Fruit fly (Drosophila melanogaster) whole organism, embryonic: ENCODE results near the gene upSET.

ENCODE experiments used
- Aef1 ChIP-seq: fragments of 200-800 bp; sonication (Bioruptor generic); IDR thresholded peaks from 3 replicates; pipeline ENCODE4 v1.3.6; 2022; ENCODE audit warnings: missing biosample characterization, missing genetic modification characterization
- Asciz ChIP-seq: fragments of 200-800 bp; sonication (Bioruptor generic); optimal IDR thresholded peaks from 2 replicates; lab custom pipeline; 2017; ENCODE audit warnings: missing biosample characterization, mild to moderate bottlenecking, missing genetic modification characterization, missing genetic modification reagents
- CG10321 ChIP-seq: fragments of 200-800 bp; sonication (Bioruptor generic); IDR thresholded peaks from 2 replicates; pipeline ENCODE4 v1.3.6; 2022; ENCODE audit warnings: missing biosample characterization, missing genetic modification characterization
- CG12236 ChIP-seq: fragments of 200-800 bp; sonication (Bioruptor generic); optimal IDR thresholded peaks from 2 replicates; lab custom pipeline; 2016; ENCODE audit warnings: missing biosample characterization, missing genetic modification characterization
- CG14965 ChIP-seq: fragments of 200-800 bp; sonication (Bioruptor generic); optimal IDR thresholded peaks from 2 replicates; lab custom pipeline; 2016; ENCODE audit warnings: missing biosample characterization, missing genetic modification characterization, borderline replicate concordance
- CG1602 ChIP-seq: fragments of 200-800 bp; sonication (Bioruptor generic); optimal IDR thresholded peaks from 3 replicates; lab custom pipeline; 2016; ENCODE audit warnings: missing biosample characterization, missing genetic modification characterization
- CG17328 ChIP-seq: fragments of 200-800 bp; sonication (Bioruptor generic); IDR thresholded peaks from 2 replicates; pipeline ENCODE4 v1.3.6; 2022; ENCODE audit warnings: missing biosample characterization, missing genetic modification characterization
- CG17385 ChIP-seq: fragments of 200-800 bp; sonication (Bioruptor generic); optimal IDR thresholded peaks from 3 replicates; lab custom pipeline; 2018; ENCODE audit warnings: missing biosample characterization, mild to moderate bottlenecking, missing genetic modification characterization
- CG3726 ChIP-seq: fragments of 200-800 bp; sonication (Bioruptor generic); IDR thresholded peaks from 3 replicates; pipeline ENCODE4, ENCODE4 v1.3.6; 2022; ENCODE audit warnings: missing biosample characterization, missing genetic modification characterization
- CG7357 ChIP-seq: fragments of 200-800 bp; sonication (Bioruptor generic); IDR thresholded peaks from 3 replicates; pipeline ENCODE4 v1.3.6; 2022; ENCODE audit warnings: missing biosample characterization, missing genetic modification characterization
- CG7839 ChIP-seq: fragments of 200-800 bp; sonication (Bioruptor generic); optimal IDR thresholded peaks from 3 replicates; lab custom pipeline; 2018; ENCODE audit warnings: missing biosample characterization, mild to moderate bottlenecking, missing genetic modification characterization, moderate library complexity
- CG7963 ChIP-seq: fragments of 200-800 bp; sonication (Bioruptor generic); IDR thresholded peaks from 3 replicates; pipeline ENCODE4 v1.3.6; 2022; ENCODE audit warnings: missing biosample characterization, missing genetic modification characterization; ENCODE audit not compliant: partially characterized antibody
- CG8281 ChIP-seq: fragments of 200-800 bp; sonication (Bioruptor generic); optimal IDR thresholded peaks from 2 replicates; lab custom pipeline; 2018; ENCODE audit warnings: missing biosample characterization, mild to moderate bottlenecking, missing genetic modification characterization, moderate library complexity
- CG8359 ChIP-seq: fragments of 200-800 bp; sonication (Bioruptor generic); optimal IDR thresholded peaks from 2 replicates; lab custom pipeline; 2017; ENCODE audit warnings: missing biosample characterization, mild to moderate bottlenecking, missing genetic modification characterization, borderline replicate concordance
- CG8944 ChIP-seq: fragments of 200-800 bp; sonication (Bioruptor generic); optimal IDR thresholded peaks from 3 replicates; lab custom pipeline; 2016; ENCODE audit warnings: missing biosample characterization, missing genetic modification characterization
- CG9215 ChIP-seq: fragments of 200-800 bp; sonication (Bioruptor generic); IDR thresholded peaks from 2 replicates; pipeline ENCODE4 v1.3.6; 2022; ENCODE audit warnings: missing biosample characterization, missing genetic modification characterization
- CG9817 ChIP-seq: fragments of 200-800 bp; sonication (Bioruptor generic); optimal IDR thresholded peaks from 2 replicates; lab custom pipeline; 2018; ENCODE audit warnings: missing biosample characterization, mild to moderate bottlenecking, missing genetic modification characterization, moderate library complexity
- Hmr ChIP-seq: fragments of 200-800 bp; sonication (Bioruptor generic); optimal IDR thresholded peaks from 3 replicates; lab custom pipeline; 2017; ENCODE audit warnings: mild to moderate bottlenecking, missing biosample characterization, missing genetic modification reagents, missing genetic modification characterization
- Hr51 ChIP-seq, 2 experiments: fragments of 200-800 bp; sonication (Bioruptor generic); optimal IDR thresholded peaks; 2 replicates in 1 of 2; 3 replicates in 1 of 2; lab custom pipeline; 2016 to 2018; ENCODE audit warnings: missing biosample characterization in 2 of 2, missing genetic modification characterization in 2 of 2, mild to moderate bottlenecking in 1 of 2, moderate library complexity in 1 of 2
- Scr ChIP-seq: fragments of 200-800 bp; sonication (Bioruptor generic); IDR thresholded peaks from 2 replicates; pipeline ENCODE4 v1.3.6; 2022; ENCODE audit warnings: missing biosample characterization, missing genetic modification characterization; ENCODE audit not compliant: partially characterized antibody
- Sox102F ChIP-seq: fragments of 200-800 bp; sonication (Bioruptor generic); optimal IDR thresholded peaks from 2 replicates; lab custom pipeline; 2018; ENCODE audit warnings: missing biosample characterization, mild to moderate bottlenecking, missing genetic modification characterization, moderate library complexity
- Sry-β ChIP-seq: fragments of 200-800 bp; sonication (Bioruptor generic); optimal IDR thresholded peaks from 2 replicates; lab custom pipeline; 2018; ENCODE audit warnings: missing biosample characterization, mild to moderate bottlenecking, missing genetic modification characterization, moderate library complexity
- Sry-δ ChIP-seq: fragments of 200-800 bp; sonication (Bioruptor generic); optimal IDR thresholded peaks from 2 replicates; lab custom pipeline; 2016; ENCODE audit warnings: missing biosample characterization, missing genetic modification characterization
- Stat92E ChIP-seq, 3 experiments: fragments of >200 bp in 2 of 3; fragments of 200-800 bp in 1 of 3; sonication (Bioruptor generic) in 1 of 3; optimal IDR thresholded peaks; 2 replicates each; lab custom pipeline; 2017 to 2019; ENCODE audit warnings: missing biosample characterization in 3 of 3, missing genetic modification characterization in 3 of 3, mild to moderate bottlenecking in 1 of 3, moderate library complexity in 1 of 3
- Xbp1 ChIP-seq: fragments of 200-800 bp; sonication (Bioruptor generic); optimal IDR thresholded peaks from 3 replicates; lab custom pipeline; 2016; ENCODE audit warnings: missing biosample characterization, mild to moderate bottlenecking, missing genetic modification characterization
- ab ChIP-seq: fragments of 200-800 bp; sonication (Bioruptor generic); optimal IDR thresholded peaks from 2 replicates; lab custom pipeline; 2016; ENCODE audit warnings: missing biosample characterization, missing genetic modification characterization
- bowl ChIP-seq: fragments of 200-800 bp; sonication (Bioruptor generic); IDR thresholded peaks from 2 replicates; pipeline ENCODE4 v1.3.6; 2022; ENCODE audit warnings: missing biosample characterization, missing genetic modification characterization
- crc ChIP-seq: fragments of 200-800 bp; sonication (Bioruptor generic); optimal IDR thresholded peaks from 2 replicates; lab custom pipeline; 2016; ENCODE audit warnings: missing biosample characterization, missing genetic modification characterization
- dan ChIP-seq: fragments of 200-800 bp; sonication (Bioruptor generic); IDR thresholded peaks from 2 replicates; pipeline ENCODE4 v1.3.6; 2022; ENCODE audit warnings: missing biosample characterization, missing genetic modification characterization
- en ChIP-seq: fragments of 200-800 bp; sonication (Bioruptor generic); optimal IDR thresholded peaks from 2 replicates; lab custom pipeline; 2016; ENCODE audit warnings: missing biosample characterization, missing genetic modification characterization
- fd64A ChIP-seq: fragments of 200-800 bp; sonication (Bioruptor generic); optimal IDR thresholded peaks from 3 replicates; lab custom pipeline; 2018; ENCODE audit warnings: missing biosample characterization, mild to moderate bottlenecking, missing genetic modification characterization
- fd96Cb ChIP-seq: fragments of 200-800 bp; sonication (Bioruptor generic); optimal IDR thresholded peaks from 2 replicates; lab custom pipeline; 2018; ENCODE audit warnings: missing biosample characterization, mild to moderate bottlenecking, missing genetic modification characterization, moderate library complexity
- fu2 ChIP-seq: fragments of 200-800 bp; sonication (Bioruptor generic); optimal IDR thresholded peaks from 2 replicates; lab custom pipeline; 2016; ENCODE audit warnings: missing biosample characterization, missing genetic modification characterization
- gce ChIP-seq: fragments of 200-800 bp; sonication (Bioruptor generic); IDR thresholded peaks from 3 replicates; pipeline ENCODE4 v1.3.6; 2022; ENCODE audit warnings: missing biosample characterization, missing genetic modification characterization
- mirr ChIP-seq: fragments of 200-800 bp; sonication (Bioruptor generic); optimal IDR thresholded peaks from 3 replicates; lab custom pipeline; 2018; ENCODE audit warnings: missing biosample characterization, mild to moderate bottlenecking, missing genetic modification characterization
- peb ChIP-seq: fragments of 200-800 bp; sonication (Bioruptor generic); IDR thresholded peaks from 2 replicates; pipeline ENCODE4 v1.3.6; 2022; ENCODE audit warnings: missing biosample characterization, missing genetic modification characterization
- repo ChIP-seq: fragments of 200-800 bp; sonication (Bioruptor generic); optimal IDR thresholded peaks from 2 replicates; lab custom pipeline; 2016; ENCODE audit warnings: missing biosample characterization, missing genetic modification characterization
- slou ChIP-seq: fragments of 200-800 bp; sonication (Bioruptor generic); optimal IDR thresholded peaks from 3 replicates; lab custom pipeline; 2016; ENCODE audit warnings: missing biosample characterization, missing genetic modification characterization
- sob ChIP-seq: fragments of 200-800 bp; sonication (Bioruptor generic); IDR thresholded peaks from 2 replicates; pipeline ENCODE4 v1.3.6; 2022; ENCODE audit warnings: missing biosample characterization, missing genetic modification characterization
- sr ChIP-seq: fragments of 200-800 bp; sonication (Bioruptor generic); IDR thresholded peaks from 3 replicates; pipeline ENCODE4 v1.3.6; 2022; ENCODE audit warnings: missing biosample characterization, missing genetic modification characterization
- stc ChIP-seq: fragments of 200-800 bp; sonication (Bioruptor generic); IDR thresholded peaks from 2 replicates; pipeline ENCODE4 v1.3.6; 2022; ENCODE audit warnings: missing biosample characterization, missing genetic modification characterization
- stwl ChIP-seq: fragments of 200-800 bp; sonication (Bioruptor generic); optimal IDR thresholded peaks from 3 replicates; lab custom pipeline; 2018; ENCODE audit warnings: missing biosample characterization, mild to moderate bottlenecking, missing genetic modification characterization, moderate library complexity
- tap ChIP-seq: fragments of 200-800 bp; optimal IDR thresholded peaks from 3 replicates; lab custom pipeline; 2019; ENCODE audit warnings: missing biosample characterization, mild to moderate bottlenecking, missing genetic modification characterization, moderate library complexity
- tgo ChIP-seq: fragments of 200-800 bp; sonication (Bioruptor generic); IDR thresholded peaks from 3 replicates; pipeline ENCODE4 v1.3.6; 2022; ENCODE audit warnings: missing biosample characterization, missing genetic modification characterization
- tio ChIP-seq: fragments of 200-800 bp; sonication (Bioruptor generic); optimal IDR thresholded peaks from 2 replicates; lab custom pipeline; 2017; ENCODE audit warnings: missing biosample characterization, missing genetic modification characterization, inconsistent platforms
- tna ChIP-seq: fragments of 200-800 bp; sonication (Bioruptor generic); IDR thresholded peaks from 2 replicates; pipeline ENCODE4 v1.3.6; 2022; ENCODE audit warnings: missing biosample characterization, missing genetic modification characterization; ENCODE audit not compliant: partially characterized antibody
- twi ChIP-seq: fragments of 200-800 bp; optimal IDR thresholded peaks from 2 replicates; lab custom pipeline; 2019; ENCODE audit warnings: missing biosample characterization, mild to moderate bottlenecking, missing genetic modification characterization, moderate library complexity
- usp ChIP-seq: fragments of >200 bp; optimal IDR thresholded peaks from 2 replicates; lab custom pipeline; 2017; ENCODE audit warnings: missing biosample characterization, missing genetic modification characterization
- z ChIP-seq: fragments of 200-800 bp; sonication (Bioruptor generic); IDR thresholded peaks from 3 replicates; pipeline ENCODE4 v1.3.6; 2022; ENCODE audit warnings: missing biosample characterization, missing genetic modification characterization
- zfh1 ChIP-seq: fragments of 200-800 bp; sonication (Bioruptor generic); IDR thresholded peaks from 3 replicates; pipeline ENCODE4 v1.3.6; 2022; ENCODE audit warnings: missing biosample characterization, missing genetic modification characterization

Gene upSET

dm6 chr3L:14003297-14004040 lies 1.5 kb downstream of the upSET start (continued):
- TF ChIP-seq fd64A (GFP tag; lab: Kevin White, UChicago) (no peak), usp (no peak), sr (no peak), peb (no peak), Stat92E (GFP tag; optimal IDR thresholded peaks at IDR 0.05; lab: Kevin White, UChicago) (no peak), mirr (GFP tag; lab: Kevin White, UChicago) (no peak), fd96Cb (tag; lab: Kevin White, UChicago) (no peak), tna (GFP tag; lab: Robert Waterston, UW) (peak; percentile 28; the same call in 1 of the 2 replicates), tgo (GFP tag; lab: Robert Waterston, UW) (no peak), Scr (GFP tag; lab: Robert Waterston, UW) (no peak), CG8944 (GFP tag; lab: Kevin White, UChicago) (no peak), dan (GFP tag; lab: Robert Waterston, UW) (no peak), sob (GFP tag; lab: Robert Waterston, UW) (no peak), Asciz (no peak), en (GFP tag; lab: Kevin White, UChicago) (no peak), CG9817 (no peak), tio (no peak), gce (GFP tag; lab: Robert Waterston, UW) (no peak), slou (GFP tag; lab: Kevin White, UChicago) (no peak), CG1602 (GFP tag; lab: Kevin White, UChicago) (no peak), stwl (tag; lab: Kevin White, UChicago) (no peak), repo (GFP tag; lab: Kevin White, UChicago) (no peak), Aef1 (GFP tag; lab: Robert Waterston, UW) (no peak), CG9215 (GFP tag; lab: Robert Waterston, UW) (peak; percentile 60; the same call in 1 of the 2 replicates), CG12236 (no peak), fu2 (no peak), Hmr (no peak), Xbp1 (GFP tag; lab: Kevin White, UChicago) (no peak), CG7963 (GFP tag; lab: Robert Waterston, UW) (no peak), CG3726 (GFP tag; lab: Robert Waterston, UW) (no peak), Sry-β (GFP tag; lab: Kevin White, UChicago) (no peak), CG10321 (GFP tag; lab: Robert Waterston, UW) (peak; percentile 93), stc (GFP tag; lab: Robert Waterston, UW) (no peak), ab (GFP tag; lab: Kevin White, UChicago) (no peak), crc (GFP tag; lab: Kevin White, UChicago) (no peak), CG8281 (tag; lab: Kevin White, UChicago) (no peak), CG8359 (GFP tag; lab: Kevin White, UChicago) (no peak), CG7839 (peak; percentile 21), CG17328 (GFP tag; lab: Robert Waterston, UW) (no peak), CG17385 (GFP tag; lab: Kevin White, UChicago) (no peak), zfh1 (GFP tag; lab: Robert Waterston, UW) (0 out of 3 replicates have a peak, but pooled peaks have one; percentile 10), CG7357 (no peak), Sry-δ (GFP tag; lab: Kevin White, UChicago) (no peak), z (GFP tag; lab: Robert Waterston, UW) (no peak), twi (tag; lab: Kevin White, UChicago) (no peak), CG14965 (GFP tag; lab: Kevin White, UChicago) (no peak), Hr51 (GFP tag; optimal IDR thresholded peaks at IDR 0.05; lab: Kevin White, UChicago) (no peak), Sox102F (GFP tag; lab: Kevin White, UChicago) (no peak), tap (tag; lab: Kevin White, UChicago) (no peak), bowl (GFP tag; lab: Robert Waterston, UW) (no peak)
